Worm (Caenorhabditis elegans): ENCODE measurements around the gene ugt-46.

DNA sequence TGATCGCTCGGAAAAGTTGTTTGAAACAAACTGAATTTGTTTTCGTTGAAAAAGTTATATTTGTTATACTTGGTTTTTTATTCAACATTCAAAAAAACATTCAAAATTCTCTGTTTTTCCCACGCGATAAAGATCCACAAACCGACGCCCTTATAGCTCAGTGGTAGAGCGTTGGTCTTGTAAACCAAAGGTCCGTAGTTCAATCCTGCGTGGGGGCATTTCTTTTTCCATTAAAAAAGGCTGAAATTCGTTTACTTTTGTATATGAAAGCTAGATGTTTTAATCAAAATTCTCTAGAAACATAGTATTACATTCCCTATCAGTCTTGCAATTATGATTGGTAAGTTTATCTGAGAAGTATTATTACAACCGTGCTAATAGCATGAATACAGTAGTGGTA, 42.4 kb downstream of the ugt-46 start:
- TF ChIP-seq sem-4 (tag; optimal IDR thresholded peaks at IDR 0.05) (no peak), snpc-4 (tag; optimal IDR thresholded peaks at IDR 0.05) (no peak), dmd-4 (tag; optimal IDR thresholded peaks at IDR 0.05) (no peak), elt-3 (tag; optimal IDR thresholded peaks at IDR 0.05) (no peak), mdl-1 (tag; optimal IDR thresholded peaks at IDR 0.05) (no peak), nhr-25 (tag; optimal IDR thresholded peaks at IDR 0.05) (no peak), aly-2 (tag; optimal IDR thresholded peaks at IDR 0.05) (no peak), R02D3.7 (tag; optimal IDR thresholded peaks at IDR 0.05) (no peak), ama-1 (optimal IDR thresholded peaks at IDR 0.05) (no peak), nhr-77 (tag; optimal IDR thresholded peaks at IDR 0.05) (no peak), zag-1 (tag; optimal IDR thresholded peaks at IDR 0.05) (no peak)

All from whole organism, L2 larva.